Fruit fly (Drosophila melanogaster) whole organism, wandering third instar larva: ENCODE data around the gene CG6661.

ENCODE experiments used
- Jra ChIP-seq: sonication (Bioruptor generic); optimal IDR thresholded peaks from 2 replicates; lab custom pipeline; 2016; ENCODE audit warnings: missing biosample characterization, missing genetic modification characterization
- OdsH ChIP-seq: fragments of 200-800 bp; sonication (Bioruptor generic); optimal IDR thresholded peaks from 2 replicates; lab custom pipeline; 2016; ENCODE audit warnings: missing biosample characterization, mild to moderate bottlenecking, missing genetic modification characterization
- Rel ChIP-seq, 2 experiments: fragments of 200-800 bp; sonication (Bioruptor generic) in 1 of 2; optimal IDR thresholded peaks; 2 replicates in 1 of 2; 3 replicates in 1 of 2; lab custom pipeline; 2016 to 2019; ENCODE audit warnings: mild to moderate bottlenecking in 2 of 2, missing biosample characterization in 2 of 2, missing genetic modification characterization in 2 of 2, moderate library complexity in 1 of 2
- foxo ChIP-seq, 2 experiments: fragments of 200-800 bp; sonication (Bioruptor generic); optimal IDR thresholded peaks; 2 replicates in 1 of 2; 3 replicates in 1 of 2; lab custom pipeline; 2016 to 2017; ENCODE audit warnings: missing biosample characterization in 2 of 2, missing genetic modification characterization in 2 of 2
- pan ChIP-seq: fragments of >200 bp; optimal IDR thresholded peaks from 2 replicates; lab custom pipeline; 2017
- psq ChIP-seq: fragments of 200-800 bp; sonication (Bioruptor generic); optimal IDR thresholded peaks from 3 replicates; lab custom pipeline; 2017; ENCODE audit warnings: missing biosample characterization, mild to moderate bottlenecking, missing genetic modification characterization, moderate library complexity
- usp ChIP-seq: fragments of >200 bp; optimal IDR thresholded peaks from 2 replicates; lab custom pipeline; 2017; ENCODE audit warnings: missing biosample characterization, missing genetic modification characterization

DNA sequence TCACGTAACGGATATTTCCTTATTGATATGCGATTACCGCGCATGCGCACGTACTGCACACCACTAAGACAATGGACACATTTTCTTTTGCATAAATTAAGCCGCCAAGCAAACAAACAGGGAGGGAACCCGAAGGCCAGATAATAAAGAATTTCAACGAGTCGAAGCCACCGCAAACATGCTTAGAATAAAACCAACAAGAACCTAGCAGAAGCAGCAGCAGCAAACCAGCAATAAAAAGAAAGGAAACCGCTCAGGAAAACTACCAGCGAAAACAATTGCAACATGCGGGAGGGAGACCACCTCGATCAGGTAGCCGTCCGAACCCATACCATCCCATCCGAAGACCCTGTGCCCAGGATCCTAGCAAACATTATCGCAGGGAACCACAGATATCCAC, 42.0 kb downstream of the CG6661 start:
- TF ChIP-seq Rel (GFP tag; optimal IDR thresholded peaks at IDR 0.05; lab: Kevin White, UChicago) (no peak), Rel (tag; optimal IDR thresholded peaks at IDR 0.05; lab: Kevin White, UChicago) (no peak), psq (GFP tag; lab: Kevin White, UChicago) (no peak), usp (GFP tag; lab: Kevin White, UChicago) (no peak), Jra (GFP tag; lab: Kevin White, UChicago) (no peak), pan (lab: Kevin White, UChicago) (no peak), OdsH (GFP tag; lab: Kevin White, UChicago) (no peak), foxo (GFP tag; optimal IDR thresholded peaks at IDR 0.05; lab: Kevin White, UChicago) (no peak)
